Fruit fly (Drosophila melanogaster): Measurements from ENCODE around the gene Nufip.
A peak's percentile ranks its signal among the peaks of the same experiment; 100 is the strongest.

The Nufip gene

dm6 chr3L:18784562-18784961, 36.4 kb upstream of the Nufip start (continued):
- peak; percentile 38 for TF ChIP-seq slp2 (GFP tag; optimal IDR thresholded peaks at IDR 0.05)
- TF ChIP-seq CG4328 (GFP tag; optimal IDR thresholded peaks at IDR 0.05), result no peak
- peak; percentile 51 for TF ChIP-seq Drgx (GFP tag; IDR thresholded peaks at IDR 0.05)
- peak; percentile 76; the same call in 1 of the 2 replicates for TF ChIP-seq sob (GFP tag; IDR thresholded peaks at IDR 0.05)
- TF ChIP-seq org-1 (GFP tag; optimal IDR thresholded peaks at IDR 0.05), result peak; percentile 38
- peak; percentile 28; the same call in 1 of the 2 replicates for TF ChIP-seq CG6272 (GFP tag; IDR thresholded peaks at IDR 0.05)
- TF ChIP-seq salm (tag; optimal IDR thresholded peaks at IDR 0.05), result peak; percentile 27
- peak; percentile 58; the same call in 1 of the 2 replicates for TF ChIP-seq dimm (GFP tag; IDR thresholded peaks at IDR 0.05)
- no peak for TF ChIP-seq CG11085 (GFP tag; IDR thresholded peaks at IDR 0.05)
- no peak for TF ChIP-seq CG10654 (GFP tag; optimal IDR thresholded peaks at IDR 0.05)
- TF ChIP-seq CG3847 (GFP tag; IDR thresholded peaks at IDR 0.05), result peak; percentile 43; the same call in 1 of the 2 replicates
- peak; percentile 49 for TF ChIP-seq CG17385 (GFP tag; optimal IDR thresholded peaks at IDR 0.05)
- peak; percentile 80 for TF ChIP-seq otp (GFP tag; IDR thresholded peaks at IDR 0.05)
- TF ChIP-seq CG7372 (GFP tag; IDR thresholded peaks at IDR 0.05), result peak; percentile 18; the same call in 1 of the 2 replicates
- TF ChIP-seq CG30403 (GFP tag; optimal IDR thresholded peaks at IDR 0.05), result peak; percentile 55
- peak; percentile 50 for TF ChIP-seq CG2712 (tag; optimal IDR thresholded peaks at IDR 0.05)
- TF ChIP-seq CG10366 (GFP tag; IDR thresholded peaks at IDR 0.05), result peak; percentile 79
- TF ChIP-seq Trl (optimal IDR thresholded peaks at IDR 0.05), result no peak
- no peak for TF ChIP-seq Trl (GFP tag; optimal IDR thresholded peaks at IDR 0.05)
- TF ChIP-seq Med (GFP tag), result peak; percentile 93
- peak; percentile 51 for TF ChIP-seq Dek (tag; optimal IDR thresholded peaks at IDR 0.05)
- peak; percentile 49 for TF ChIP-seq tx (GFP tag; optimal IDR thresholded peaks at IDR 0.05)
- peak; percentile 60 for TF ChIP-seq ind (GFP tag; optimal IDR thresholded peaks at IDR 0.05)
- TF ChIP-seq CG13624 (GFP tag; optimal IDR thresholded peaks at IDR 0.05), result peak; percentile 52
- peak; percentile 88 for TF ChIP-seq stc (GFP tag; IDR thresholded peaks at IDR 0.05)
- no peak for TF ChIP-seq vnd (GFP tag; IDR thresholded peaks at IDR 0.05; ENCODE audit: partially characterized antibody)
- TF ChIP-seq Ptx1 (GFP tag; IDR thresholded peaks at IDR 0.05), result peak; percentile 83
- TF ChIP-seq crol (GFP tag; IDR thresholded peaks at IDR 0.05), result no peak
- TF ChIP-seq gfzf (GFP tag; optimal IDR thresholded peaks at IDR 0.05), result no peak
- peak; percentile 12 for TF ChIP-seq CG5180 (GFP tag; optimal IDR thresholded peaks at IDR 0.05)
- TF ChIP-seq CG18764 (GFP tag; optimal IDR thresholded peaks at IDR 0.05), result peak; percentile 4
- TF ChIP-seq CG17568 (GFP tag; optimal IDR thresholded peaks at IDR 0.05), result peak; percentile 61
- TF ChIP-seq B-H1 (GFP tag; IDR thresholded peaks at IDR 0.05), result peak; percentile 74; the same call in 2 of the 3 replicates
- TF ChIP-seq gcm (GFP tag; optimal IDR thresholded peaks at IDR 0.05), result peak; percentile 59
- TF ChIP-seq NC2β (GFP tag; optimal IDR thresholded peaks at IDR 0.05), result no peak
- TF ChIP-seq Doc3 (GFP tag; IDR thresholded peaks at IDR 0.05; ENCODE audit: partially characterized antibody), result no peak
- peak; percentile 9 for TF ChIP-seq CG12155 (GFP tag; optimal IDR thresholded peaks at IDR 0.05)
- TF ChIP-seq row (GFP tag; IDR thresholded peaks at IDR 0.05), result peak; percentile 89
- peak; percentile 31 for TF ChIP-seq CG18619 (GFP tag; optimal IDR thresholded peaks at IDR 0.05)
- no peak for TF ChIP-seq hth (optimal IDR thresholded peaks at IDR 0.05)
- TF ChIP-seq CG15269 (tag; optimal IDR thresholded peaks at IDR 0.05), result peak; percentile 83
- peak; percentile 85 for TF ChIP-seq Sox102F (GFP tag; optimal IDR thresholded peaks at IDR 0.05)
- no peak for TF ChIP-seq CG34376 (GFP tag; optimal IDR thresholded peaks at IDR 0.05)
- no peak for TF ChIP-seq danr (GFP tag; IDR thresholded peaks at IDR 0.05)
- peak; percentile 50 for TF ChIP-seq E2f2 (GFP tag; IDR thresholded peaks at IDR 0.05)
- TF ChIP-seq Ssrp (tag; optimal IDR thresholded peaks at IDR 0.05), result peak; percentile 11
- TF ChIP-seq ems (GFP tag; optimal IDR thresholded peaks at IDR 0.05), result peak; percentile 43
- TF ChIP-seq zfh2 (GFP tag; optimal IDR thresholded peaks at IDR 0.05), result peak; percentile 3
- TF ChIP-seq CG32772 (GFP tag; IDR thresholded peaks at IDR 0.05), result peak; percentile 57
- TF ChIP-seq CG18476 (GFP tag; optimal IDR thresholded peaks at IDR 0.05), result peak; percentile 10
- peak; percentile 77 for TF ChIP-seq lmd (GFP tag; IDR thresholded peaks at IDR 0.05)
- no peak for TF ChIP-seq sc (optimal IDR thresholded peaks at IDR 0.05)
- TF ChIP-seq sc (GFP tag; optimal IDR thresholded peaks at IDR 0.05), result no peak

Data from whole organism, embryonic.